Worm (Caenorhabditis elegans): ENCODE measurements around the gene elks-1.

DNA sequence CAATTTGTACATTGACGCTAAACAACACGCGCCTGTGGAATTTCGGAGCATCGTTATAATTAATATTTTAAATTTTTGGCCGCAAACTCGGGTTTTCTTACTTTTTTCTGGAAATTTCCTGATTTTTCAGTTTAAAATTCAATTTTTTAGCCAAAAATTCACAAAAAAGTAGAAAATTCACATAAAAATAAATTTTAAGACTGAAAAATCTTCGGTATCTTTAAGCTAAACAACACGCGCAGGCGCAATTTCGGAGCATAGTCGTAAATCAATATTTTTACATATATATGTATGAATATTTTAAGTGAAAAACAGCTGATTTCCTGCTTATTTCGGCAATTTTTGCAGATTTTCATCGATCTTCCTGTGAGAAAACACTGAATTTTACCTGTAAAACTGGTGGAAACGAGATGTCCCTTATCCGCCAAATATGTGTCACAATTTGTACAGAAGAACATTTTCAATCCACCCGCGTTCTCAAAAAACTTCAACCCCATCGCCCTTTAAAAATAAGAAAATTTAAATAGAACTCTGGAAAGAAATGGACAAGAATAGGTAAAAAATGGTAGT, 32.6 kb upstream of the elks-1 start, which contains the start of gene B0546.3:
- TF ChIP-seq ztf-11 (tag; optimal IDR thresholded peaks at IDR 0.05) (no peak), xbp-1 (tag; optimal IDR thresholded peaks at IDR 0.05) (no peak), unc-130 (tag; optimal IDR thresholded peaks at IDR 0.05) (no peak), nhr-12 (tag; optimal IDR thresholded peaks at IDR 0.05) (no peak), alr-1 (tag; optimal IDR thresholded peaks at IDR 0.05; ENCODE audit: borderline replicate concordance) (no peak), skn-1 (tag; optimal IDR thresholded peaks at IDR 0.05) (no peak), mdl-1 (tag; optimal IDR thresholded peaks at IDR 0.05) (no peak)
